Worm (Caenorhabditis elegans): Measurements from ENCODE around the gene ZC449.5.

Gene ZC449.5

ce11 chrX:5037673-5038072, at the start of gene ZC449.5:
ZC449.5 (minus strand) TSS chrX:5037773.
- TF ChIP-seq unc-62 (GFP tag; optimal IDR thresholded peaks at IDR 0.05), result no peak

DNA sequence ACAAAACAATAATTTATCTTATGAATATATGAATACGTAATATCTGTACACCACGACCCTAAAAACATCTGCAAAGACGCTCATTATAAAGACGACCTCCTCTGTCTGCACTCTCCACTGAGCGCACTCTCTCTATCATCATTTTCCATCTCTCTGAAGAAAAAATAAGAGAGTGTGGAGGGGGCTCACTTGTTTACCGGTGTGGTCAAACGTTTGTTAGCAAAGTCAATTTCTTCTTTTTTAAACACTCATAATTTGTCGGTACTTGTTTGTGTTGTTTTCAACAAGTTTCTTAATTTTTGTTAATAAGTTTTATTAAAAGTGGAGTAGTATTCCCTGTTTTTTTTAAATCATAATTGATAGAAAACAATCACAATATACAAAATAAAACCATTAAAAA, 48.6 kb upstream of the ZC449.5 start:
- TF ChIP-seq unc-62 (GFP tag; optimal IDR thresholded peaks at IDR 0.05), result no peak

ce11 chrX:5085465-5085864, 47.9 kb upstream of the ZC449.5 start:
- no peak for TF ChIP-seq unc-62 (GFP tag; optimal IDR thresholded peaks at IDR 0.05)

DNA sequence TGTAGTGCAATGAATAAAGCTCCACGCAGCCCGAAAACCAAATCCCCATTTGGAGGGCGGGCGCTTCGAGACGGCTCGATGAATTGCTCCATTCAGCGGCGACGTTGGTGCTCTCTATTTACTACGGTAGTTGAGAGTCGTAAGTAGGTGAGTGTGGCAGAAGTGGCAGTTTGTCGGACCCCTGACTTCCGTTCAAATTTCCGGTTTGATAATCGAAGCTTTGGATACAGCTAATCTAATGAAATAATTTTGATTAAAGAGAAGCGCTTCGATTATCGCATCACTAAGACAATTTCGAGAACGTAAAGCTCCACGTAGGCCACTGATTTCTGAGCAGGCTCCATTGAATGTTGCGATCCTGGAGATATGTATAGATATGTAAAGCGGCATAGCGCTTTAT, 46.9 kb upstream of the ZC449.5 start, which contains the start of gene ets-5:
Gene ets-5 (minus strand): TSS at position 32 of the 400 bp plus-strand sequence.
- TF ChIP-seq unc-62 (GFP tag; optimal IDR thresholded peaks at IDR 0.05), result no peak

- TF ChIP-seq unc-62 (GFP tag; optimal IDR thresholded peaks at IDR 0.05), result no peak
Observed at ce11 chrX:5084080-5084479, 46.5 kb upstream of the ZC449.5 start.

- TF ChIP-seq unc-62 (GFP tag; optimal IDR thresholded peaks at IDR 0.05), result no peak
Observed at ce11 chrX:5079297-5079696, 41.7 kb upstream of the ZC449.5 start.

ce11 chrX:5077696-5078343, 40.2 kb upstream of the ZC449.5 start, which contains the start of gene cal-5:
cal-5 (minus strand) TSS chrX:5077961.
- TF ChIP-seq unc-62 (GFP tag; optimal IDR thresholded peaks at IDR 0.05), result no peak

DNA sequence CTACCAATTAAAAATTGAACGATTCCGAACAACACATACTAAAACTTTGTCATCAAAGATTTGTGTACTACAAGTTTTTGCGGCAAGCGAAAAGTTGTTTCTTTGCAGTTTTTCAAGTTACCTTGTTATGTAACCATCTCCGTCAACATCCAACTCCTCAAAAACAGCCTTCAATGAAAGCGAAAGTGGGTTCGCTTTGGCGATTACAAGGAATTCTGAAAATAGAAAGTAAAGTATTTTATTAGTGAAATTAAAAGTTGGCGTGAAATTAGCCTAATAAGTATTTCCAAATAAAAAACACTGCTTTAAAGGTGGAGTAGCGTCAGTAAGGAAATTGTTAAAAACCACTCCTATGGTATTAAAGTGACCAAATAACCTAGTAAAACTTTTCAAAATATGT, 38.0 kb upstream of the ZC449.5 start:
- no peak for TF ChIP-seq unc-62 (GFP tag; optimal IDR thresholded peaks at IDR 0.05)

- TF ChIP-seq unc-62 (GFP tag; optimal IDR thresholded peaks at IDR 0.05), result no peak
Observed at ce11 chrX:5073895-5074294, 36.3 kb upstream of the ZC449.5 start.

DNA sequence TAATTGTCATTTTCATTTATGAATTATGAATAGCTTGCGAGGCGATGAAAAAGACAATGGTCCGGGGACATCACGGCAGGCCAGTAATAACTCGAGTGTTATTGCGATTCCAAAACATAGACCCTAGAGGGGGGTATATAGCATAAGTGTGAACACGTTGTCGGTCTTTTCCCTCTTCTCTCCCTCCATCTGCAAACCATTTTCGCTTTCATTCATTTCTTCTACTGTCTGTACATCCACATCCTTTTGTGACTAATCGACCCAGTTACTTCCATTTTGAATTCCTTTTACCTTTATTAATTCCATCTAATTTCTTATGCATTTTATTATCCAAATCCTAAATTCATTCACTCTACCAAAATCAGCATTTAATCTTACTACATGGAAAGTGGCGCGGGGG, 33.5 kb upstream of the ZC449.5 start:
- no peak for TF ChIP-seq unc-62 (GFP tag; optimal IDR thresholded peaks at IDR 0.05)

- no peak for TF ChIP-seq unc-62 (GFP tag; optimal IDR thresholded peaks at IDR 0.05)
Observed at ce11 chrX:5067796-5068195, 30.2 kb upstream of the ZC449.5 start, which contains the start of gene clc-7. clc-7 (plus strand) TSS chrX:5068096.

ce11 chrX:5066570-5066969, 29.0 kb upstream of the ZC449.5 start:
- no peak for TF ChIP-seq unc-62 (GFP tag; optimal IDR thresholded peaks at IDR 0.05)

- no peak for TF ChIP-seq unc-62 (GFP tag; optimal IDR thresholded peaks at IDR 0.05)
Observed at ce11 chrX:5063750-5064652, 26.4 kb upstream of the ZC449.5 start, which contains the start of gene C24H10.2. C24H10.2 (plus strand) TSS chrX:5064602.

DNA sequence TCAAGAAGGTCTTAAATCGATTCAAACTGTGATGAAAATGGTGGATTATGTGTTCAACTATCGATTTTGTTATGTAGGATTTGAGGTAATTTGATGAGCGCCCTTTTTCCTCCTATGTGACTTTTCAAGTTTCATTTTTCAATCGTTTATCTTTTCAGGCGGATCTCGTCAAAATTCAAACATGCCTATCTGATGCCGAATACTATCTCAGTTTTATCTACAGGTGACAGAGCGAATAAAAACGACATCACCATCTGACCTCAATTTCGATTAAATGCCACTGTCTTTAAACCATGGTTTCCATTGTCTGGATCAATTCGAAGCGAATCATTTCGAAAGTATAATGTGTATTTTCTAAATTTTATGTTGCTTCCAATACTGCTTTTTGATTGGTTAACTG, 24.2 kb upstream of the ZC449.5 start:
- TF ChIP-seq unc-62 (GFP tag; optimal IDR thresholded peaks at IDR 0.05), result no peak

DNA sequence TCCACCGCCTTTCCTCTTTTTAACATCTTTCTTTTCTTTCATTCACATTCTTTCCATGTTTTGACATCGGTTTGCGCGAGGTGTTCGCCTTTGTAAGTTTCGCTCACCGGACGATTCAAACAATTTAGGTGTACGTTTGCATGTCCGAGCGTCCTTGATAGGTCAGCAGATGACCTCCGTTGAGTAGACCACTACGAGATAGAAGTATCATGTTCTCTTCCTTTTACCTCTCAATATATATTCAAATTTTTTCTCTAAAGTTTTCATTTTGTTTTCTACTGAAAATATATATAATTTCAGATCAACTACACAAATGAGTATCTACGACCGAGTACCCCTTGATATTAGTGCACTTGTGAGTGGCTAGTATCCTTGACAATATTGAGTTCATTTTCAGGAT, 23.2 kb upstream of the ZC449.5 start, which contains the start of gene C24H10.3:
Gene C24H10.3 (plus strand): TSS at position 301 of the 400 bp plus-strand sequence.
- no peak for TF ChIP-seq unc-62 (GFP tag; optimal IDR thresholded peaks at IDR 0.05)

- no peak for TF ChIP-seq unc-62 (GFP tag; optimal IDR thresholded peaks at IDR 0.05)
Observed at ce11 chrX:5059163-5059562, 21.6 kb upstream of the ZC449.5 start, which contains the start of gene C24H10.4. C24H10.4 (minus strand) TSS chrX:5059263.

- no peak for TF ChIP-seq unc-62 (GFP tag; optimal IDR thresholded peaks at IDR 0.05)
Observed at ce11 chrX:5043887-5044286, 6.3 kb upstream of the ZC449.5 start, which contains the start of gene Y64H9A.2. Y64H9A.2 (plus strand) TSS chrX:5043976.
